Fruit fly (Drosophila melanogaster) whole organism, embryonic: ENCODE results near the gene Mettl4.

Source experiments
- CG13296 ChIP-seq: fragments of 200-800 bp; sonication (Bioruptor generic); optimal IDR thresholded peaks from 3 replicates; lab custom pipeline; 2018; ENCODE audit warnings: missing biosample characterization, mild to moderate bottlenecking, missing genetic modification characterization
- CG14965 ChIP-seq: fragments of 200-800 bp; sonication (Bioruptor generic); optimal IDR thresholded peaks from 2 replicates; lab custom pipeline; 2016; ENCODE audit warnings: missing biosample characterization, missing genetic modification characterization, borderline replicate concordance
- CG8281 ChIP-seq: fragments of 200-800 bp; sonication (Bioruptor generic); optimal IDR thresholded peaks from 2 replicates; lab custom pipeline; 2018; ENCODE audit warnings: missing biosample characterization, mild to moderate bottlenecking, missing genetic modification characterization, moderate library complexity
- CG8924 ChIP-seq: fragments of 200-800 bp; optimal IDR thresholded peaks from 3 replicates; lab custom pipeline; 2019; ENCODE audit warnings: missing biosample characterization, mild to moderate bottlenecking, missing genetic modification characterization, moderate library complexity
- HLH3B ChIP-seq: fragments of 200-800 bp; sonication (Bioruptor generic); IDR thresholded peaks from 2 replicates; pipeline ENCODE4 v1.3.6; 2022; ENCODE audit warnings: missing biosample characterization, missing genetic modification characterization
- inv ChIP-seq: fragments of 200-800 bp; sonication (Bioruptor generic); IDR thresholded peaks from 2 replicates; pipeline ENCODE4 v1.3.6; 2022; ENCODE audit warnings: missing biosample characterization, missing genetic modification characterization; ENCODE audit not compliant: partially characterized antibody
- kni ChIP-seq: fragments of 200-800 bp; sonication (Bioruptor generic); optimal IDR thresholded peaks from 3 replicates; lab custom pipeline; 2017; ENCODE audit warnings: mild to moderate bottlenecking, missing biosample characterization, missing genetic modification reagents, missing genetic modification characterization

DNA sequence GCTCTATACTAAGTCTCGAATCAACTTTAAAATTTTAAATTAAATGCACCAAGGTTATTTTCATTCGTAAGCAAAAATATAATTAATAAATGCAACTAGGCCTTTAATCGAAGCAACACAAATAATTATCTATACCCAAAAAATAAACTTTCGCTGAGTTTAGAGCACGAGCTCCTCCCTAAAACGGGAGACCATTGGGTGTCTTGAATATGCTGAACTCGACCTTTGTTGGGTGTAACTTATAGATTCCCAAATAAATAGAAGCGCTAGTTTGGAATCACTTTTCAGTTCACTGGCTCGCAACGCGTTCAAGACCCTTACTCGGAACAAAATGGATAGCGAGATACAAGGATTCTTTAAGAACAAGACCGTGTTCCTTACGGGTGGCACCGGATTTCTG lies 33.3 kb downstream of the Mettl4 start, which contains the start of gene CG17560:
- TF ChIP-seq kni (GFP tag; lab: Kevin White, UChicago) (no peak), CG13296 (GFP tag; lab: Kevin White, UChicago) (no peak), CG8281 (tag; lab: Kevin White, UChicago) (no peak), CG14965 (GFP tag; lab: Kevin White, UChicago) (no peak), CG8924 (no peak), inv (GFP tag; lab: Robert Waterston, UW) (no peak), HLH3B (GFP tag; lab: Robert Waterston, UW) (no peak)
